Comparison of ENCODE assay signal across 4 worm cellular contexts in the genomic region with DNA sequence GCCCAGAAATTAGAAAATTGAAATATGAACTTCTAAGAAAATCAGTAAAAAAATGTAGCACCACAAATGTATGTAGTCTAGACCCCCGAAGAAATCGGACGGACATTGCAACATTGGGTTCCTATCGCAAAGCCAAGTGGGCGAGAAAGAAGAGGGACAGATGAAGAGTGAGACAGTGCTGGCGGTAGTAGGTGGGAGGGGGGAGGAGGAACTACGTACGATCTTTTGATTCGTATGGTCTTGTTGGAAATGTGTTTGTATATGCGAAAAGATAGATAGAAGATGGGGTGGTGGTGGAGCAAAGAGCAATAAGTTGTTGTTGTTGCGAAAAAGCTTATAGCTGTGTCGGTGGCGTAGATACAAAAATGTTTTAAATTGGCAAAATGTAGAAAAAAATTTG.
TF ChIP-seq lines count a peak whose summit lies in the region.

No protein-coding gene starts in this region.

TF ChIP-seq in whole organism, L2 larva, 48 proteins besides CTCF, POLR2A, EP300 and RAD21:
- TF ChIP-seq nhr-129 (tag; optimal IDR thresholded peaks at IDR 0.05; lab: Kevin White, UChicago), result no peak
- peak; percentile 0 for TF ChIP-seq sma-3 (GFP tag; optimal IDR thresholded peaks at IDR 0.05; lab: Kevin White, UChicago)
- TF ChIP-seq lin-13 (GFP tag; optimal IDR thresholded peaks at IDR 0.05; lab: Kevin White, UChicago), result no peak
- TF ChIP-seq lsy-2 (tag; optimal IDR thresholded peaks at IDR 0.05; lab: Kevin White, UChicago), result no peak
- no peak for TF ChIP-seq ztf-4 (tag; optimal IDR thresholded peaks at IDR 0.05; lab: Kevin White, UChicago)
- TF ChIP-seq lin-11 (tag; optimal IDR thresholded peaks at IDR 0.05; lab: Kevin White, UChicago), result no peak
- TF ChIP-seq ztf-11 (tag; optimal IDR thresholded peaks at IDR 0.05; lab: Kevin White, UChicago), result no peak
- TF ChIP-seq F13H6.1 (tag; optimal IDR thresholded peaks at IDR 0.05; lab: Kevin White, UChicago), result peak; percentile 0
- TF ChIP-seq fos-1 (tag; optimal IDR thresholded peaks at IDR 0.05; lab: Kevin White, UChicago), result peak; percentile 32
- TF ChIP-seq unc-55 (GFP tag; optimal IDR thresholded peaks at IDR 0.05; lab: Kevin White, UChicago), result no peak
- TF ChIP-seq sma-9 (GFP tag; optimal IDR thresholded peaks at IDR 0.05; lab: Kevin White, UChicago), result peak; percentile 37
- no peak for TF ChIP-seq sma-9 (tag; optimal IDR thresholded peaks at IDR 0.05; lab: Kevin White, UChicago)
- peak in 1 of 2 experiments; percentile 33 for TF ChIP-seq mdl-1 (tag; optimal IDR thresholded peaks at IDR 0.05; lab: Kevin White, UChicago)
- TF ChIP-seq blmp-1 (tag; optimal IDR thresholded peaks at IDR 0.05; lab: Kevin White, UChicago; ENCODE audit: insufficient read depth), result no peak
- TF ChIP-seq gmeb-1 (tag; optimal IDR thresholded peaks at IDR 0.05; lab: Kevin White, UChicago), result no peak

TF ChIP-seq in whole organism, L4 larva, 104 proteins besides CTCF, POLR2A, EP300 and RAD21 (continues in another document):
- TF ChIP-seq madf-9 (GFP tag; conservative IDR thresholded peaks at IDR 0.05; lab: Robert Waterston, UW) (0 out of 2 replicates have a peak, but pooled peaks have one; percentile 12), lin-1 (GFP tag; IDR thresholded peaks at IDR 0.05; lab: Robert Waterston, UW) (no peak), daf-16 (GFP tag; optimal IDR thresholded peaks at IDR 0.05; lab: Kevin White, UChicago) (no peak), daf-16 (tag; optimal IDR thresholded peaks at IDR 0.05; lab: Kevin White, UChicago) (peak; percentile 62), aha-1 (tag; lab: Kevin White, UChicago) (peak; percentile 82), pqm-1 (tag; optimal IDR thresholded peaks at IDR 0.05; lab: Kevin White, UChicago) (peak; percentile 20), gei-8 (GFP tag; optimal IDR thresholded peaks at IDR 0.05; lab: Kevin White, UChicago) (no peak), rbr-2 (tag; optimal IDR thresholded peaks at IDR 0.05; lab: Kevin White, UChicago) (no peak), dmd-6 (GFP tag; IDR thresholded peaks at IDR 0.05; lab: Robert Waterston, UW) (peak; percentile 27; the same call in 1 of the 2 replicates), nhr-102 (tag; optimal IDR thresholded peaks at IDR 0.05; lab: Kevin White, UChicago) (no peak), ctbp-1 (GFP tag; IDR thresholded peaks at IDR 0.05; lab: Robert Waterston, UW) (no peak), snpc-4 (tag; optimal IDR thresholded peaks at IDR 0.05; lab: Kevin White, UChicago) (no peak), set-16 (GFP tag; IDR thresholded peaks at IDR 0.05; lab: Robert Waterston, UW) (peak; percentile 16; the same call in 1 of the 2 replicates), egl-43 (GFP tag; IDR thresholded peaks at IDR 0.05; lab: Robert Waterston, UW) (0 out of 2 replicates have a peak, but pooled peaks have one; percentile 21), nhr-6 (tag; optimal IDR thresholded peaks at IDR 0.05; lab: Kevin White, UChicago) (no peak), hlh-11 (tag; optimal IDR thresholded peaks at IDR 0.05; lab: Kevin White, UChicago) (peak; percentile 8), ceh-82 (tag; optimal IDR thresholded peaks at IDR 0.05; lab: Kevin White, UChicago) (no peak), nhr-28 (tag; optimal IDR thresholded peaks at IDR 0.05; lab: Kevin White, UChicago) (peak; percentile 54), arid-1 (GFP tag; conservative IDR thresholded peaks at IDR 0.05; lab: Robert Waterston, UW) (no peak), mxl-3 (GFP tag; optimal IDR thresholded peaks at IDR 0.05; lab: Kevin White, UChicago) (peak; percentile 12), lin-38 (GFP tag; IDR thresholded peaks at IDR 0.05; lab: Robert Waterston, UW) (0 out of 2 replicates have a peak, but pooled peaks have one; percentile 15), mxl-2 (GFP tag; conservative IDR thresholded peaks at IDR 0.05; lab: Robert Waterston, UW) (no peak), nhr-42 (GFP tag; IDR thresholded peaks at IDR 0.05; lab: Robert Waterston, UW) (0 out of 2 replicates have a peak, but pooled peaks have one; percentile 26), nhr-41 (GFP tag; IDR thresholded peaks at IDR 0.05; lab: Robert Waterston, UW) (no peak)

TF ChIP-seq in whole organism, late embryonic, 69 proteins besides CTCF, POLR2A, EP300 and RAD21:
- no peak for TF ChIP-seq pros-1 (tag; optimal IDR thresholded peaks at IDR 0.05; lab: Kevin White, UChicago)
- no peak for TF ChIP-seq fkh-10 (GFP tag; optimal IDR thresholded peaks at IDR 0.05; lab: Kevin White, UChicago)
- no peak for TF ChIP-seq ahr-1 (tag; optimal IDR thresholded peaks at IDR 0.05; lab: Kevin White, UChicago)
- no peak for TF ChIP-seq tbx-7 (tag; optimal IDR thresholded peaks at IDR 0.05; lab: Kevin White, UChicago)
- peak; percentile 10 for TF ChIP-seq elt-2 (tag; optimal IDR thresholded peaks at IDR 0.05; lab: Kevin White, UChicago)
- TF ChIP-seq unc-55 (GFP tag; optimal IDR thresholded peaks at IDR 0.05; lab: Kevin White, UChicago), result peak; percentile 3
- no peak for TF ChIP-seq C08G9.2 (tag; optimal IDR thresholded peaks at IDR 0.05; lab: Kevin White, UChicago)
- TF ChIP-seq ama-1 (optimal IDR thresholded peaks at IDR 0.05; lab: Kevin White, UChicago), result no peak
- TF ChIP-seq fkh-6 (tag; optimal IDR thresholded peaks at IDR 0.05; lab: Kevin White, UChicago), result no peak
- no peak for TF ChIP-seq Y22D7AL.16 (tag; optimal IDR thresholded peaks at IDR 0.05; lab: Kevin White, UChicago)
- no peak for TF ChIP-seq hlh-8 (tag; optimal IDR thresholded peaks at IDR 0.05; lab: Kevin White, UChicago)

TF ChIP-seq in whole organism, mixed stage, embryonic, 35 proteins besides CTCF, POLR2A, EP300 and RAD21:
- TF ChIP-seq nhr-237 (tag; optimal IDR thresholded peaks at IDR 0.05; lab: Kevin White, UChicago), result peak; percentile 9
- no peak for TF ChIP-seq sem-2 (GFP tag; optimal IDR thresholded peaks at IDR 0.05; lab: Kevin White, UChicago)
